Fruit fly (Drosophila melanogaster): ENCODE measurements around the gene hemo.
A peak's percentile ranks its signal among the peaks of the same experiment; 100 is the strongest.

hemo gene

DNA sequence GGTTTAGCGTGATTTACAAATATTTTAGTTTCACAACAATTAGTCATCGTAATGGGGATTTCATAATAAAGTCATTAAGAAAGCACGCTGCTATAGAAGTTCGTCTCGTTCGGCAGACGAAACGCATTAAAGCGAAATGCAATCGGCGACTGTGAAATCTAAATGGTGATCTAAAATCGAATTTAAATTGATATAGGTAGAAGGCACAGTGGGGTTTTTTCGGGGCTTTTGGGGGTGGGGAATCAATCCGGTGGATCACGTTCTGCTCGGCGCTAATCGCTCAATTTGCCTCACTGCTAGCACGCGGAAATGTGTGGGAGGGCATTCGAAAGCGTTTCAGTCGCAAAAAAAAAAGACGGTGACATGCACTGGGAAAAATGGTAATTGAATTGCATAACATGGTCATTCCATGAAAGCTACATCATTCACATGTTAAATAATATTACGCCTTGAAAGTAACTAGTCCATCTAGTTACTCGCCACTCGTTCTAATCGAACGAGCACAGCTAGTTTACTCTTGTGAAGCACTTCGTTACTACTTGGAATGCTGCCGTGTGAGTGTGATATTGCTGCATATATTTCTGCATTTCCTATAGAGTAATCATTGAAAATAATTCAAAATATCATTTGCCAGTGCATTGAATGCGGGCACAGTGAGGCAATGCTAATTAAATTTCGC, 12.9 kb upstream of the hemo start (continued):
- TF ChIP-seq Ets96B (tag; optimal IDR thresholded peaks at IDR 0.05) (no peak), fkh (GFP tag; optimal IDR thresholded peaks at IDR 0.05) (no peak), pdm3 (GFP tag; optimal IDR thresholded peaks at IDR 0.05) (peak; percentile 12), achi (GFP tag; optimal IDR thresholded peaks at IDR 0.05) (peak; percentile 17), CG6808 (GFP tag; optimal IDR thresholded peaks at IDR 0.05) (no peak), CG11762 (GFP tag; optimal IDR thresholded peaks at IDR 0.05; ENCODE audit: insufficient read depth) (no peak), ss (GFP tag; optimal IDR thresholded peaks at IDR 0.05) (no peak), Sox15 (GFP tag; optimal IDR thresholded peaks at IDR 0.05) (no peak), Gug (GFP tag; IDR thresholded peaks at IDR 0.05) (peak; percentile 24; the same call in 1 of the 2 replicates), Sox14 (GFP tag; optimal IDR thresholded peaks at IDR 0.05) (no peak), CG3919 (GFP tag; optimal IDR thresholded peaks at IDR 0.05) (peak; percentile 5), Met (GFP tag; optimal IDR thresholded peaks at IDR 0.05) (peak; percentile 6), CG8119 (GFP tag; IDR thresholded peaks at IDR 0.05) (no peak), Ets21C (GFP tag; optimal IDR thresholded peaks at IDR 0.05) (no peak), salr (GFP tag; optimal IDR thresholded peaks at IDR 0.05) (no peak), net (GFP tag; optimal IDR thresholded peaks at IDR 0.05) (peak; percentile 6), CG8319 (GFP tag; optimal IDR thresholded peaks at IDR 0.05) (no peak), CG11294 (GFP tag; IDR thresholded peaks at IDR 0.05) (no peak)

DNA sequence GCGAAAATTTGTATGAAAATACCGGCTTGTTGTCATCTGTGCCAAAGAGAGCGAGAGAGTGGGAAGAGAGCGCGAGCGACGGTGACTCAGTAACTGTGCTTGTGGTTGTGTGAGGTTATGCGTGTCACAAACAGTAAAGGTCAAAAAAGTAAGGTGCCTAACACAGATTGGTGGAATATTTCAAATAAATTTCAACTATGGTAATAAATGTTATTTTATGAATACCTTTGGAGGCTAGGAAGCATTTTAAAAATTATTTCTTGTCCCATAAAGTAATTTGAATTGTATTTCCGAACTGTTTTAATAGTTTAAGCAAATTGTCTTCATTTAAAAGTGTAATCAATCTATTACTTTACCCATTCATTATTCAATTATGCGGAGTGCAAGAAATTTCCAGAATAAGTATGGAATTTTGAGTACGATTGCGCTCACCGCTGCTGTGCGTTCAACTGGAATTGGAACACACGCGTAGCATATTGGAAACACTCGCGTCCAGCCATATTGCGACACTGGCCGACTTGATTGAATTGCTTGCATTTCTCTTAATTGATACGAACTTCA, 8.8 kb upstream of the hemo start:
- TF ChIP-seq fd59A (GFP tag; optimal IDR thresholded peaks at IDR 0.05), result peak; percentile 95
- TF ChIP-seq CG6276 (GFP tag; optimal IDR thresholded peaks at IDR 0.05), result peak; percentile 96
- TF ChIP-seq vri (GFP tag; optimal IDR thresholded peaks at IDR 0.05), result peak; percentile 83
- peak; percentile 97 for TF ChIP-seq Ets96B (tag; optimal IDR thresholded peaks at IDR 0.05)
- peak; percentile 95 for TF ChIP-seq CG3032 (tag; optimal IDR thresholded peaks at IDR 0.05)
- peak; percentile 92 for TF ChIP-seq dac (GFP tag; optimal IDR thresholded peaks at IDR 0.05)
- peak; percentile 36 for TF ChIP-seq Hr38 (GFP tag; optimal IDR thresholded peaks at IDR 0.05)
- TF ChIP-seq spab (GFP tag; optimal IDR thresholded peaks at IDR 0.05), result peak; percentile 92
- TF ChIP-seq Sox14 (GFP tag; optimal IDR thresholded peaks at IDR 0.05), result peak; percentile 98
- peak; percentile 91 for TF ChIP-seq CG6163 (GFP tag; IDR thresholded peaks at IDR 0.05)
- peak; percentile 95 for TF ChIP-seq eg (GFP tag; IDR thresholded peaks at IDR 0.05)
- peak; percentile 99 for TF ChIP-seq Eip78C (GFP tag)
- TF ChIP-seq Ets21C (GFP tag; optimal IDR thresholded peaks at IDR 0.05), result peak; percentile 92
- peak; percentile 93 for TF ChIP-seq CG6854 (GFP tag; optimal IDR thresholded peaks at IDR 0.05)
- TF ChIP-seq Blimp-1 (GFP tag; optimal IDR thresholded peaks at IDR 0.05), result peak; percentile 86
- TF ChIP-seq CG6808 (GFP tag; optimal IDR thresholded peaks at IDR 0.05), result peak; percentile 94
- TF ChIP-seq CG8632 (GFP tag; optimal IDR thresholded peaks at IDR 0.05), result peak; percentile 98
- peak; percentile 96 for TF ChIP-seq CG4318 (GFP tag; optimal IDR thresholded peaks at IDR 0.05)
- peak; percentile 94 for TF ChIP-seq CG1621 (tag; optimal IDR thresholded peaks at IDR 0.05)
- peak; percentile 96 for TF ChIP-seq CG15336 (GFP tag; IDR thresholded peaks at IDR 0.05)
- peak; percentile 98 for TF ChIP-seq pdm3 (GFP tag; optimal IDR thresholded peaks at IDR 0.05)
- peak; percentile 98 for TF ChIP-seq Eip75B (GFP tag; optimal IDR thresholded peaks at IDR 0.05)
- TF ChIP-seq CG8119 (GFP tag; IDR thresholded peaks at IDR 0.05), result peak; percentile 98
- peak; percentile 98 for TF ChIP-seq CG6792 (GFP tag; optimal IDR thresholded peaks at IDR 0.05)
- peak; percentile 100 for TF ChIP-seq svp (GFP tag)
- peak; percentile 97 for TF ChIP-seq CG3919 (GFP tag; optimal IDR thresholded peaks at IDR 0.05)
- peak; percentile 97 for TF ChIP-seq Met (GFP tag; optimal IDR thresholded peaks at IDR 0.05)
- peak; percentile 98 for TF ChIP-seq acj6 (GFP tag; optimal IDR thresholded peaks at IDR 0.05)
- TF ChIP-seq CG10631 (GFP tag; optimal IDR thresholded peaks at IDR 0.05), result peak; percentile 97
- peak; percentile 95 for TF ChIP-seq Sox15 (GFP tag; optimal IDR thresholded peaks at IDR 0.05)
- peak; percentile 93 for TF ChIP-seq CG11294 (GFP tag; IDR thresholded peaks at IDR 0.05)
- peak; percentile 90 for TF ChIP-seq Gug (GFP tag; IDR thresholded peaks at IDR 0.05)
- peak; percentile 91 for TF ChIP-seq CG11902 (GFP tag; optimal IDR thresholded peaks at IDR 0.05)
- TF ChIP-seq lz (GFP tag; optimal IDR thresholded peaks at IDR 0.05), result peak; percentile 97
- peak; percentile 97 for TF ChIP-seq Hr39 (GFP tag; optimal IDR thresholded peaks at IDR 0.05)
- TF ChIP-seq ss (GFP tag; optimal IDR thresholded peaks at IDR 0.05), result peak; percentile 92
- peak; percentile 98 for TF ChIP-seq CG34406 (GFP tag; optimal IDR thresholded peaks at IDR 0.05)
- TF ChIP-seq CG8319 (GFP tag; optimal IDR thresholded peaks at IDR 0.05), result peak; percentile 92
- TF ChIP-seq net (GFP tag; optimal IDR thresholded peaks at IDR 0.05), result peak; percentile 98
- peak; percentile 99 for TF ChIP-seq CG32006 (GFP tag; optimal IDR thresholded peaks at IDR 0.05)
- TF ChIP-seq fd85E (GFP tag; optimal IDR thresholded peaks at IDR 0.05), result peak; percentile 90
- TF ChIP-seq Eip93F (GFP tag; optimal IDR thresholded peaks at IDR 0.05), result no peak

Data from whole organism, prepupa.